Fruit fly (Drosophila melanogaster): ENCODE data around the gene CG14151.

The CG14151 gene

dm6 chr3L:10664511-10665062 lies 36.3 kb upstream of the CG14151 start, which contains the start of gene simj (continued):
- TF ChIP-seq Oli (tag; optimal IDR thresholded peaks at IDR 0.05) (no peak), CG5953 (GFP tag; IDR thresholded peaks at IDR 0.05) (no peak), CG6765 (GFP tag; optimal IDR thresholded peaks at IDR 0.05) (peak; percentile 59), en (GFP tag; optimal IDR thresholded peaks at IDR 0.05) (no peak), maf-S (GFP tag; optimal IDR thresholded peaks at IDR 0.05) (no peak), CkIIα-i1 (GFP tag; IDR thresholded peaks at IDR 0.05) (no peak), CG3847 (GFP tag; IDR thresholded peaks at IDR 0.05) (no peak), tio (GFP tag; optimal IDR thresholded peaks at IDR 0.05) (no peak), Ets65A (GFP tag) (no peak), Hand (GFP tag; optimal IDR thresholded peaks at IDR 0.05) (peak; percentile 3), CG2712 (tag; optimal IDR thresholded peaks at IDR 0.05) (peak; percentile 62), ERR (GFP tag; optimal IDR thresholded peaks at IDR 0.05) (peak; percentile 67), CG15601 (tag; optimal IDR thresholded peaks at IDR 0.05) (peak; percentile 38), fd96Cb (tag; optimal IDR thresholded peaks at IDR 0.05) (no peak), CG18764 (GFP tag; optimal IDR thresholded peaks at IDR 0.05) (peak; percentile 5), Abd-B (GFP tag; optimal IDR thresholded peaks at IDR 0.05) (no peak), lov (optimal IDR thresholded peaks at IDR 0.05) (no peak), lov (GFP tag; IDR thresholded peaks at IDR 0.05) (no peak), hth (optimal IDR thresholded peaks at IDR 0.05) (no peak), aop (GFP tag; IDR thresholded peaks at IDR 0.05) (no peak), Hr39 (optimal IDR thresholded peaks at IDR 0.05) (no peak), CG8359 (GFP tag; optimal IDR thresholded peaks at IDR 0.05; ENCODE audit: borderline replicate concordance) (peak; percentile 31), CG15479 (GFP tag; optimal IDR thresholded peaks at IDR 0.05) (no peak), fd3F (GFP tag; optimal IDR thresholded peaks at IDR 0.05) (no peak), lmd (GFP tag; IDR thresholded peaks at IDR 0.05) (no peak), CG17829 (tag; optimal IDR thresholded peaks at IDR 0.05) (peak; percentile 84), CG11456 (GFP tag; IDR thresholded peaks at IDR 0.05) (no peak), CG4424 (GFP tag; optimal IDR thresholded peaks at IDR 0.05) (no peak), Meics (GFP tag; optimal IDR thresholded peaks at IDR 0.05) (peak; percentile 51), Doc3 (GFP tag; IDR thresholded peaks at IDR 0.05; ENCODE audit: partially characterized antibody) (peak; percentile 60), CG12942 (GFP tag; optimal IDR thresholded peaks at IDR 0.05) (no peak), Dek (tag; optimal IDR thresholded peaks at IDR 0.05) (peak; percentile 65), C15 (GFP tag; IDR thresholded peaks at IDR 0.05) (no peak), Dll (GFP tag; IDR thresholded peaks at IDR 0.05; ENCODE audit: partially characterized antibody) (peak; percentile 76), chm (GFP tag; IDR thresholded peaks at IDR 0.05) (peak; percentile 95), CG8478 (optimal IDR thresholded peaks at IDR 0.05) (no peak), zf30C (GFP tag; optimal IDR thresholded peaks at IDR 0.05) (peak; percentile 6), CG11560 (tag; IDR thresholded peaks at IDR 0.05) (no peak), emc (GFP tag; optimal IDR thresholded peaks at IDR 0.05) (no peak), Taf1 (GFP tag; IDR thresholded peaks at IDR 0.05) (no peak; the same call in 1 of the 2 replicates), CG7928 (GFP tag; optimal IDR thresholded peaks at IDR 0.05) (no peak), CG17802 (tag; optimal IDR thresholded peaks at IDR 0.05) (no peak), MTF-1 (GFP tag; optimal IDR thresholded peaks at IDR 0.05; ENCODE audit: borderline replicate concordance) (peak; percentile 58), CG8281 (tag; optimal IDR thresholded peaks at IDR 0.05) (no peak), BEAF-32 (GFP tag; optimal IDR thresholded peaks at IDR 0.05) (peak; percentile 92), crol (GFP tag; IDR thresholded peaks at IDR 0.05) (peak; percentile 7; the same call in 1 of the 2 replicates), cad (GFP tag; optimal IDR thresholded peaks at IDR 0.05) (no peak), CG3407 (GFP tag; optimal IDR thresholded peaks at IDR 0.05) (no peak), Myb (GFP tag; optimal IDR thresholded peaks at IDR 0.05) (peak; percentile 50), sug (tag; optimal IDR thresholded peaks at IDR 0.05) (peak; percentile 64), D (optimal IDR thresholded peaks at IDR 0.05) (no peak), D (GFP tag; optimal IDR thresholded peaks at IDR 0.05) (peak; percentile 58), Elba2 (GFP tag; optimal IDR thresholded peaks at IDR 0.05) (no peak)
